Worm (Caenorhabditis elegans): ENCODE results near the gene best-22.

Gene best-22

ce11 chrIV:12376021-12376420 lies 26.3 kb downstream of the best-22 start, which contains the start of gene atz-1:
Gene atz-1 (minus strand): TSS chrIV:12376121.
- TF ChIP-seq fos-1 (tag; optimal IDR thresholded peaks at IDR 0.05) (no peak), lin-15B (tag; optimal IDR thresholded peaks at IDR 0.05) (no peak), nhr-237 (tag; optimal IDR thresholded peaks at IDR 0.05) (no peak), ztf-7 (tag; optimal IDR thresholded peaks at IDR 0.05) (no peak), ceh-44 (GFP tag; IDR thresholded peaks at IDR 0.05) (no peak), unc-62 (GFP tag; optimal IDR thresholded peaks at IDR 0.05 in 1 of 2) (peak in 1 of 2 experiments; percentile 55), unc-62 (tag; optimal IDR thresholded peaks at IDR 0.05) (no peak)

- TF ChIP-seq hlh-11 (tag; optimal IDR thresholded peaks at IDR 0.05) (peak; percentile 43), dve-1 (tag; optimal IDR thresholded peaks at IDR 0.05; ENCODE audit: insufficient read depth) (peak; percentile 50), aha-1 (tag) (peak; percentile 48), unc-62 (GFP tag; optimal IDR thresholded peaks at IDR 0.05 in 1 of 2) (no peak), unc-62 (tag; optimal IDR thresholded peaks at IDR 0.05) (no peak), dpl-1 (GFP tag; optimal IDR thresholded peaks at IDR 0.05) (no peak), daf-16 (GFP tag; optimal IDR thresholded peaks at IDR 0.05) (no peak), daf-16 (tag; optimal IDR thresholded peaks at IDR 0.05) (peak; percentile 11), pqm-1 (tag; optimal IDR thresholded peaks at IDR 0.05) (peak; percentile 75), egl-43 (GFP tag; IDR thresholded peaks at IDR 0.05) (no peak), ces-1 (GFP tag; optimal IDR thresholded peaks at IDR 0.05) (no peak), php-3 (GFP tag; IDR thresholded peaks at IDR 0.05) (peak; percentile 52; the same call in 1 of the 2 replicates), F10B5.3 (tag; optimal IDR thresholded peaks at IDR 0.05) (no peak), D1046.2 (GFP tag; IDR thresholded peaks at IDR 0.05) (no peak), ZK546.5 (tag; optimal IDR thresholded peaks at IDR 0.05) (no peak), dmd-6 (GFP tag; IDR thresholded peaks at IDR 0.05) (peak; percentile 58), nhr-28 (tag; optimal IDR thresholded peaks at IDR 0.05) (peak; percentile 28)
These were observed 29.2 kb downstream of the best-22 start for ce11 chrIV:12378919-12379318.

- TF ChIP-seq lin-39 (tag; optimal IDR thresholded peaks at IDR 0.05) = no peak
- no peak for TF ChIP-seq Y48G9A.11 (GFP tag; IDR thresholded peaks at IDR 0.05)
- TF ChIP-seq ama-1 (optimal IDR thresholded peaks at IDR 0.05) = no peak
- TF ChIP-seq ceh-20 (GFP tag; IDR thresholded peaks at IDR 0.05) = no peak
- TF ChIP-seq nhr-111 (GFP tag; optimal IDR thresholded peaks at IDR 0.05) = no peak
- TF ChIP-seq egl-27 (tag; optimal IDR thresholded peaks at IDR 0.05) = no peak
- TF ChIP-seq aha-1 (tag) = no peak
- TF ChIP-seq D1046.2 (GFP tag; IDR thresholded peaks at IDR 0.05) = no peak
- no peak for TF ChIP-seq unc-39 (tag; optimal IDR thresholded peaks at IDR 0.05)
- TF ChIP-seq ceh-28 (tag; optimal IDR thresholded peaks at IDR 0.05) = no peak
- no peak for TF ChIP-seq dpl-1 (GFP tag; optimal IDR thresholded peaks at IDR 0.05)
- no peak for TF ChIP-seq lin-13 (GFP tag; optimal IDR thresholded peaks at IDR 0.05)
- TF ChIP-seq vab-7 (GFP tag; IDR thresholded peaks at IDR 0.05) = no peak
- TF ChIP-seq egl-43 (GFP tag; IDR thresholded peaks at IDR 0.05) = no peak
- no peak for TF ChIP-seq ctbp-1 (GFP tag; IDR thresholded peaks at IDR 0.05)
- no peak for TF ChIP-seq lir-3 (tag; optimal IDR thresholded peaks at IDR 0.05)
- TF ChIP-seq F26F4.8 (GFP tag; conservative IDR thresholded peaks at IDR 0.05) = no peak
- no peak for TF ChIP-seq zip-2 (tag; optimal IDR thresholded peaks at IDR 0.05)
- no peak for TF ChIP-seq nhr-11 (tag; optimal IDR thresholded peaks at IDR 0.05)
These were observed 30.0 kb downstream of the best-22 start, which contains the start of gene thn-1 for ce11 chrIV:12379784-12380183. Gene thn-1 (plus strand): TSS chrIV:12380084.

- no peak for TF ChIP-seq zip-11 (GFP tag; IDR thresholded peaks at IDR 0.05)
- TF ChIP-seq zfp-2 (tag; optimal IDR thresholded peaks at IDR 0.05) = no peak
- TF ChIP-seq dmd-6 (GFP tag; IDR thresholded peaks at IDR 0.05) = peak; percentile 60
These were observed 33.1 kb downstream of the best-22 start, which contains the start of gene thn-2 for ce11 chrIV:12382864-12383263. Gene thn-2 (plus strand): TSS chrIV:12383170.

Data from whole organism, L4 larva.